Fruit fly (Drosophila melanogaster) whole organism, embryonic: ENCODE results near the gene CG13117.

Source experiments
- Awh ChIP-seq: fragments of 200-800 bp; sonication (Bioruptor generic); IDR thresholded peaks from 2 replicates; pipeline ENCODE4, ENCODE4 v1.3.6; 2022; ENCODE audit warnings: missing biosample characterization, missing genetic modification characterization
- CG12769 ChIP-seq: fragments of 200-800 bp; sonication (Bioruptor generic); optimal IDR thresholded peaks from 2 replicates; lab custom pipeline; 2019; ENCODE audit warnings: missing biosample characterization, mild to moderate bottlenecking, missing genetic modification characterization, moderate library complexity
- CG16779 ChIP-seq: fragments of 200-800 bp; sonication (Bioruptor generic); IDR thresholded peaks from 2 replicates; pipeline ENCODE4 v1.3.6; 2022; ENCODE audit warnings: missing biosample characterization, missing genetic modification characterization
- Nf-YB ChIP-seq: fragments of 200-800 bp; sonication (Bioruptor generic); optimal IDR thresholded peaks from 3 replicates; lab custom pipeline; 2019; ENCODE audit warnings: missing biosample characterization, mild to moderate bottlenecking, missing genetic modification characterization, moderate library complexity
- Nf-YC ChIP-seq: fragments of 200-800 bp; optimal IDR thresholded peaks from 3 replicates; lab custom pipeline; 2019; ENCODE audit warnings: missing biosample characterization, mild to moderate bottlenecking, missing genetic modification characterization, moderate library complexity
- ara ChIP-seq: fragments of 200-800 bp; sonication (Bioruptor generic); IDR thresholded peaks from 2 replicates; pipeline ENCODE4 v1.3.6; 2022; ENCODE audit warnings: missing biosample characterization, missing genetic modification characterization
- ftz-f1 ChIP-seq: fragments of 200-800 bp; sonication (Bioruptor generic); optimal IDR thresholded peaks from 2 replicates; lab custom pipeline; 2016; ENCODE audit warnings: missing biosample characterization, missing genetic modification characterization
- mirr ChIP-seq: fragments of 200-800 bp; sonication (Bioruptor generic); optimal IDR thresholded peaks from 3 replicates; lab custom pipeline; 2018; ENCODE audit warnings: missing biosample characterization, mild to moderate bottlenecking, missing genetic modification characterization
- tgo ChIP-seq: fragments of 200-800 bp; sonication (Bioruptor generic); IDR thresholded peaks from 3 replicates; pipeline ENCODE4 v1.3.6; 2022; ENCODE audit warnings: missing biosample characterization, missing genetic modification characterization

CG13117 gene

dm6 chr2L:9785917-9786432 lies 49.5 kb downstream of the CG13117 start (continued):
- TF ChIP-seq ara (0 out of 2 replicates have a peak, but pooled peaks have one; percentile 7), CG16779 (GFP tag; lab: Robert Waterston, UW) (no peak), tgo (no peak), Awh (GFP tag; lab: Robert Waterston, UW) (0 out of 2 replicates have a peak, but pooled peaks have one; percentile 20), Nf-YB (GFP tag; lab: Kevin White, UChicago) (peak; percentile 2), mirr (GFP tag; lab: Kevin White, UChicago) (peak; percentile 87), ftz-f1 (GFP tag; lab: Kevin White, UChicago) (peak; percentile 35), Nf-YC (tag; lab: Kevin White, UChicago) (peak; percentile 44), CG12769 (tag; lab: Kevin White, UChicago) (peak; percentile 15)
